Worm (Caenorhabditis elegans) whole organism, late embryonic: Measurements from ENCODE around the gene T11B7.1.

Experiments used
- C08G9.2 ChIP-seq: sonication (generic microtip); optimal IDR thresholded peaks from 2 replicates; lab custom pipeline; 2016; ENCODE audit warnings: mild to moderate bottlenecking, missing genetic modification characterization, moderate library complexity, missing compliant biosample characterization
- T23F11.4 ChIP-seq: fragments of 200-800 bp; sonication (Bioruptor generic); optimal IDR thresholded peaks from 2 replicates; lab custom pipeline; 2018; ENCODE audit warnings: mild to moderate bottlenecking, missing genetic modification characterization, missing compliant biosample characterization
- Y22D7AL.16 ChIP-seq: sonication (generic microtip); optimal IDR thresholded peaks from 2 replicates; lab custom pipeline; 2016; ENCODE audit warnings: missing genetic modification characterization, missing compliant biosample characterization
- ceh-18 ChIP-seq: sonication (generic microtip); optimal IDR thresholded peaks from 2 replicates; lab custom pipeline; 2016; ENCODE audit warnings: missing genetic modification characterization, missing compliant biosample characterization
- ceh-30 ChIP-seq: fragments of 150-350 bp; optimal IDR thresholded peaks from 2 replicates; lab custom pipeline; 2014; ENCODE audit warnings: missing biosample characterization, missing genetic modification characterization
- ceh-45 ChIP-seq: fragments of 200-800 bp; sonication (Bioruptor generic); IDR thresholded peaks from 2 replicates; pipeline ENCODE4 v1.3.6; 2022; ENCODE audit warnings: missing genetic modification reagents, missing genetic modification characterization, missing compliant biosample characterization
- ceh-48 ChIP-seq: sonication (generic microtip); optimal IDR thresholded peaks from 2 replicates; lab custom pipeline; 2016; ENCODE audit warnings: missing genetic modification characterization, inconsistent platforms, missing compliant biosample characterization
- ceh-6 ChIP-seq: fragments of 200-800 bp; sonication (Bioruptor generic); optimal IDR thresholded peaks from 2 replicates; lab custom pipeline; 2018; ENCODE audit warnings: mild to moderate bottlenecking, missing genetic modification characterization, missing compliant biosample characterization
- dve-1 ChIP-seq: sonication (generic microtip); optimal IDR thresholded peaks from 2 replicates; lab custom pipeline; 2017; ENCODE audit warnings: antibody characterized with exemption, mild to moderate bottlenecking, missing genetic modification characterization, missing compliant biosample characterization
- elt-2 ChIP-seq: sonication (generic microtip); optimal IDR thresholded peaks from 2 replicates; lab custom pipeline; 2016; ENCODE audit warnings: missing genetic modification reagents, missing genetic modification characterization, missing compliant biosample characterization
- elt-4 ChIP-seq: sonication (generic microtip); optimal IDR thresholded peaks from 2 replicates; lab custom pipeline; 2016; ENCODE audit warnings: missing genetic modification characterization, missing compliant biosample characterization
- ets-4 ChIP-seq: sonication (generic microtip); optimal IDR thresholded peaks from 2 replicates; lab custom pipeline; 2016; ENCODE audit warnings: missing genetic modification characterization, missing compliant biosample characterization
- hlh-8 ChIP-seq: sonication (generic microtip); optimal IDR thresholded peaks from 2 replicates; lab custom pipeline; 2016; ENCODE audit warnings: missing genotype, missing genetic modification characterization, missing compliant biosample characterization
- lin-11 ChIP-seq: fragments of 200-800 bp; sonication (Bioruptor generic); optimal IDR thresholded peaks from 2 replicates; lab custom pipeline; 2018; ENCODE audit warnings: mild to moderate bottlenecking, missing genetic modification characterization, missing compliant biosample characterization
- madf-2 ChIP-seq: sonication (generic microtip); optimal IDR thresholded peaks from 2 replicates; lab custom pipeline; 2017; ENCODE audit warnings: missing genetic modification characterization, missing compliant biosample characterization
- nfya-1 ChIP-seq: sonication (generic microtip); optimal IDR thresholded peaks from 2 replicates; lab custom pipeline; 2017; ENCODE audit warnings: missing genetic modification characterization, mild to moderate bottlenecking, missing compliant biosample characterization, antibody characterized with exemption, moderate library complexity
- npax-4 ChIP-seq: sonication (generic microtip); optimal IDR thresholded peaks from 2 replicates; lab custom pipeline; 2016; ENCODE audit warnings: missing genetic modification characterization, missing compliant biosample characterization
- pat-9 ChIP-seq: fragments of 200-800 bp; sonication (Bioruptor generic); optimal IDR thresholded peaks from 2 replicates; lab custom pipeline; 2018; ENCODE audit warnings: mild to moderate bottlenecking, missing genetic modification characterization, moderate library complexity, missing compliant biosample characterization
- pros-1 ChIP-seq: fragments of 150-350 bp; optimal IDR thresholded peaks from 2 replicates; lab custom pipeline; 2014; ENCODE audit warnings: missing biosample characterization, missing genetic modification reagents, missing genetic modification characterization
- ref-2 ChIP-seq: sonication (generic microtip); optimal IDR thresholded peaks from 2 replicates; lab custom pipeline; 2016; ENCODE audit warnings: missing genetic modification characterization, missing compliant biosample characterization
- rnt-1 ChIP-seq: sonication (generic microtip); optimal IDR thresholded peaks from 2 replicates; lab custom pipeline; 2016; ENCODE audit warnings: missing genetic modification characterization, missing compliant biosample characterization
- sox-4 ChIP-seq: sonication (generic microtip); optimal IDR thresholded peaks from 2 replicates; lab custom pipeline; 2017; ENCODE audit warnings: mild to moderate bottlenecking, missing genetic modification characterization, inconsistent platforms, missing compliant biosample characterization
- tbx-2 ChIP-seq: sonication (generic microtip); optimal IDR thresholded peaks from 2 replicates; lab custom pipeline; 2016; ENCODE audit warnings: missing genetic modification characterization, missing compliant biosample characterization
- unc-3 ChIP-seq, 2 experiments: fragments of 200-800 bp in 1 of 2; sonication (Bioruptor generic) in 1 of 2; sonication (generic microtip) in 1 of 2; conservative IDR thresholded peaks in 1 of 2; optimal IDR thresholded peaks in 1 of 2; 2 replicates each; pipeline versions ENCODE4 v1.3.6 to Lab custom; 2016 to 2022; ENCODE audit warnings: missing compliant biosample characterization in 2 of 2, missing genetic modification characterization in 2 of 2, missing genetic modification reagents in 1 of 2
- unc-42 ChIP-seq: sonication (generic microtip); optimal IDR thresholded peaks from 2 replicates; lab custom pipeline; 2016; ENCODE audit warnings: missing genotype, missing genetic modification characterization, missing compliant biosample characterization
- zip-5 ChIP-seq: sonication (generic microtip); optimal IDR thresholded peaks from 2 replicates; lab custom pipeline; 2016; ENCODE audit warnings: missing genetic modification characterization, missing compliant biosample characterization

The T11B7.1 gene

DNA sequence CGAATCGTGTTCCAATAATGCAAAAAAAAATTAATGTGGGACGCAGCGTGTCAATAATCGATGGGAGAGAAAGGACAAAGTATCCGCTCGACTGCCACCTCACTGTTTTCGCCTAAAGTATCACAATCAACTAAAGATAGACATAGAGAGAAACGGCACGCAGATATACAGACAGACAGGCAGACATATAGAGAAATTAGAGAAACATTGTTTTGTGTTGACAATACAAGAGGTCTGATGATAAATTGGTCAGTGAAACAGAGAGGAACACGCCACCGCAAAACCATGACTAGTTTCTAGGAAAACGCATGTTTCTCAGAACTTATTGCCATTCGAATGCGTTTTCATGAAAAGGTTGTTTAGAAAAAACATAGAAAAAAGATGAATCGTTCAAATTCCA lies 9.9 kb upstream of the T11B7.1 start, which contains the start of gene T28C6.8:
Gene T28C6.8 (minus strand): TSS at position 137 of the 400 bp plus-strand sequence.
- TF ChIP-seq ceh-48 (tag; lab: Kevin White, UChicago) (no peak), dve-1 (tag; lab: Kevin White, UChicago) (peak; percentile 5), sox-4 (tag; lab: Kevin White, UChicago) (no peak), ref-2 (tag; lab: Kevin White, UChicago) (no peak), npax-4 (tag; lab: Kevin White, UChicago) (no peak)
- TF ChIP-seq, all 69 proteins: peak for 1

DNA sequence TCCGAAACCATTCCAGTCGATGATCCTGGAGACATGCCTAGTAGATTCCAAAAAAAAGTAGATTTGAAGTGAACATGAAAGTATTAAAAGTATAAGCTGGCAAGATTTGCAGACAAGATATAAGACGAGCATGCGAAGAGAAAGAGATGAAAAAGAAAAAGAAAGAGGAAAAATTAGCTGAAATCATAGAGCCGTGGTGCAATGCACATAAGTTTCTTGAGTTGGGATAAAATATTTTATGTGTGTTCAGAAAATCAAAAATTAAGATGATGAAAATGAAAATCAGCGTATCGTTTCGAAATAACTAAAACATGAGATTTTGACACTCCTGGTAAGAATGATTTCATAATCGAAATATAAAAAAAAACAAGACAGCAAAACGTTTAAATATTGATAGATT lies 3.9 kb downstream of the T11B7.1 start, which contains the start of gene T11B7.2:
Gene T11B7.2 (minus strand): TSS at position 101 of the 400 bp plus-strand sequence.
- TF ChIP-seq Y22D7AL.16 (tag; lab: Kevin White, UChicago): no peak
- TF ChIP-seq nfya-1 (tag; lab: Kevin White, UChicago): no peak
- TF ChIP-seq unc-3 (GFP tag; conservative IDR thresholded peaks at IDR 0.05; lab: Robert Waterston, UW): no peak
- no peak for TF ChIP-seq unc-3 (tag; optimal IDR thresholded peaks at IDR 0.05; lab: Kevin White, UChicago)
- TF ChIP-seq lin-11 (tag; lab: Kevin White, UChicago): no peak
- TF ChIP-seq ets-4 (tag; lab: Kevin White, UChicago): no peak

DNA sequence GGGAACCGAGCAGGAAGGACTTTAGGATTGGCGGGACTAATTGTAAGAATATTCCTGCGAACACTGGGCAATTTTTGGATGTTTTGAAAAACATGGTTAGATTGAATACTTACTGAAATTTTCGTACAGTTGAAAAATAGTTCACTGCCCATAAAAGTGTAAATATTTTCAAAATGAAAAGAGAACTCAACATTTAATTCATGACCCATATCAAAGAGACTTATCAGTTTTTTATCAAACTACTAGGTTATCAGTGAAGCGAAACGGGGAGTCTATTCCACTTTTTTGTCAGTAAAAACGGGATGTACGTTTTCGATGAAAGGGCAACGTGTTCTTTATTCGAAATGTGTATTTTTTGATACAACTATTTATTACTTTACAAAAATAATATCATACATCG lies 5.4 kb downstream of the T11B7.1 start:
- peak; percentile 59 for TF ChIP-seq elt-2 (tag; lab: Kevin White, UChicago)
- no peak for TF ChIP-seq unc-42 (tag; lab: Kevin White, UChicago)

DNA sequence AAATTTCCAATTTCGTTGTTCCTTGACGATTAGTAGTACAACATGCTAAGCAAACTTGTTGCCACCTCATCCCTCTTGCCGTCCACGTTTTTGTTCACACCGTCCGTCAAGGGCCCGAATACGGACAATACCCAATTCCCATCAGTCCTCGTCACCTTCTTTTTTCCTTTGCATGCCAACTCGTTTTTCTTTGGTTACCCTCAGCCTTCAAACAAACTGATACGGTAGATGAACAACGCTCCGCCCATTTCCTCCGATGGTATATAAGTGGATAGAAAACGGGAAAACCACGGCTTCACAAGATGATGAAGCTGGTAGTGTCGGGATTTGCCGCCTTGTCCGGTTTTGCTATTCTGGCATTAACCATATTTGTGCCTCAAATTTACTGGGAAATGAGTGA lies 7.4 kb downstream of the T11B7.1 start, which contains the start of gene col-118:
Gene col-118 (plus strand): TSS at position 301 of the 400 bp plus-strand sequence.
- no peak for TF ChIP-seq rnt-1
- no peak for TF ChIP-seq dve-1 (tag; lab: Kevin White, UChicago)
- no peak for TF ChIP-seq T23F11.4 (GFP tag; lab: Kevin White, UChicago)
- no peak for TF ChIP-seq pat-9 (tag; lab: Kevin White, UChicago)
- no peak for TF ChIP-seq sox-4 (tag; lab: Kevin White, UChicago)

DNA sequence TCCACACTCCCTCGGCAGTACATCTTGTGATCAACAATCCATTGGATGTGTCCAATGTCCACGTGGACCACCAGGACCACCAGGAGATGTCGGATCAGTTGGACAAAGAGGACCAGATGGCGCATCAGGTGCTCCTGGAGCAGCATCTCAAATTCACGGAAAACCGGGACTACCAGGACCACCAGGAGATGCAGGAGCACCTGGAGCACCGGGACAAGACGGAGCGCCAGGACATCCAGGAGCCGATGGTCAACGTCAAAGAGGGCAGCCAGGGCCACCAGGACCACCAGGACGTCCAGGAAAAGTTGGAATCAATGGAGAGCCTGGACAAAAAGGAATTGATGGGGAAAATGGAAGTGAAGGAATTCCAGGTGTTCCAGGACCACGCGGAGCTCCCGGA lies 8.5 kb downstream of the T11B7.1 start:
- TF ChIP-seq C08G9.2 (tag; lab: Kevin White, UChicago) (no peak), ets-4 (tag; lab: Kevin White, UChicago) (no peak), T23F11.4 (GFP tag; lab: Kevin White, UChicago) (no peak), elt-2 (tag; lab: Kevin White, UChicago) (no peak)
- TF ChIP-seq, all 69 proteins: peak for 0

DNA sequence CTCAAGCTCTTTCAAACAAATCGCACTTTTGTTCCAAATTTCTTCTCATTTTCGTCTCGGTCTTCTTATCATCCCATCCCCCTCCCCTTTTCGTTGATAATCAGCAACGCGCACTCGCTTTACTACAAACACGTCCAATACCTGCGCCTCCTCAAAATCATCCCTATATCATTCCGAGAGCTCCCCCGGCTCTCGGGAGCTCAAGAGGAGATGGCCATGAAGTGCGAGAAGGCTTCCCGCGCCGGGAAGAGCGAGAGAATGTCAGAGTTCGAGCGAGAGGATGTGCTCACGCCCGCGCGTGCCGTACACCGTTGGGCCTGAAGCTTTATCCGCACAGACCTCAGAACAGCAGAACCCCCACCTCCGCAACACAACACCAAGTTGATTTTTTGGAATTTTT lies 10.3 kb downstream of the T11B7.1 start:
- TF ChIP-seq rnt-1 (peak; percentile 5), elt-4 (tag; lab: Kevin White, UChicago) (no peak), pros-1 (tag; lab: Kevin White, UChicago) (no peak), sox-4 (tag; lab: Kevin White, UChicago) (no peak), ceh-18 (tag; lab: Kevin White, UChicago) (peak; percentile 75), tbx-2 (tag; lab: Kevin White, UChicago) (peak; percentile 24), ceh-45 (GFP tag; lab: Robert Waterston, UW) (no peak)

DNA sequence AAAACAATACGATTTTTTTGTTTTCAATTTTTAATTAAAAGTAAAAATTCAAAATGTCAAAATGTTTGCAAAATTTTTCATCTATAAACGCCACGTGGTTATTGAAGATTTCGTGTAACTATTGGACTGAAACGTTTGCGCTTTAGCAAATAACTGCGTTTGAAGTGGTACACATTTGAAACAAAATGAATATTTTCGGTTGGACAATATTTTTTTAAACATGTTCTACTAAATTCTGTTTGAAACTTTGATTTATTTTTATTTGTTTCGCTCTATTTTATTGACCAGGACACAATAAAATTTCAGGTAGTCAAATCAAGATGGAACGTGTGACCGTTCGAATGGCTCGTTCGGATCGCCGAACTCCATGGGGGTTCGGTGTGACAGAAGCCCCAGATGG lies 11.7 kb downstream of the T11B7.1 start, which contains the start of gene alp-1:
Gene alp-1 (plus strand): TSS at position 301 of the 400 bp plus-strand sequence.
- TF ChIP-seq madf-2 (tag; lab: Kevin White, UChicago): no peak
- TF ChIP-seq pros-1 (tag; lab: Kevin White, UChicago): no peak
- TF ChIP-seq ceh-6: no peak
- no peak for TF ChIP-seq unc-3 (GFP tag; conservative IDR thresholded peaks at IDR 0.05; lab: Robert Waterston, UW)
- no peak for TF ChIP-seq unc-3 (tag; optimal IDR thresholded peaks at IDR 0.05; lab: Kevin White, UChicago)
- no peak for TF ChIP-seq zip-5 (tag; lab: Kevin White, UChicago)
- TF ChIP-seq dve-1 (tag; lab: Kevin White, UChicago): no peak
- no peak for TF ChIP-seq elt-2 (tag; lab: Kevin White, UChicago)
- no peak for TF ChIP-seq ceh-30 (tag; lab: Kevin White, UChicago)
- TF ChIP-seq hlh-8 (tag; lab: Kevin White, UChicago): no peak
- TF ChIP-seq C08G9.2 (tag; lab: Kevin White, UChicago): no peak
- no peak for TF ChIP-seq npax-4 (tag; lab: Kevin White, UChicago)
- no peak for TF ChIP-seq elt-4 (tag; lab: Kevin White, UChicago)
